Fruit fly (Drosophila melanogaster) whole organism, embryonic: ENCODE data around the gene Coq7.

ENCODE experiments used
- Atf3 ChIP-seq: fragments of 200-800 bp; sonication (Bioruptor generic); optimal IDR thresholded peaks from 3 replicates; lab custom pipeline; 2016; ENCODE audit warnings: missing biosample characterization, missing genetic modification characterization
- CG10267 ChIP-seq: fragments of 200-800 bp; sonication (Bioruptor generic); optimal IDR thresholded peaks from 2 replicates; lab custom pipeline; 2018; ENCODE audit warnings: missing biosample characterization, mild to moderate bottlenecking, missing genetic modification characterization, moderate library complexity
- CG10565 ChIP-seq: fragments of 200-800 bp; sonication (Bioruptor generic); optimal IDR thresholded peaks from 3 replicates; lab custom pipeline; 2016; ENCODE audit warnings: missing biosample characterization, mild to moderate bottlenecking, missing genetic modification characterization
- CG11696 ChIP-seq: fragments of 200-800 bp; sonication (Bioruptor generic); IDR thresholded peaks from 2 replicates; pipeline ENCODE4 v1.3.6; 2022; ENCODE audit warnings: missing biosample characterization, missing genetic modification characterization
- CG12104 ChIP-seq: fragments of 200-800 bp; sonication (Bioruptor generic); optimal IDR thresholded peaks from 3 replicates; lab custom pipeline; 2016; ENCODE audit warnings: missing biosample characterization, missing genetic modification characterization
- CG1529 ChIP-seq: fragments of 200-800 bp; sonication (Bioruptor generic); optimal IDR thresholded peaks from 3 replicates; lab custom pipeline; 2018; ENCODE audit warnings: missing biosample characterization, missing genetic modification characterization
- CG15514 ChIP-seq: fragments of 200-800 bp; sonication (Bioruptor generic); optimal IDR thresholded peaks from 3 replicates; lab custom pipeline; 2017; ENCODE audit warnings: missing biosample characterization, missing genetic modification characterization, mild to moderate bottlenecking, moderate library complexity, missing genetic modification reagents
- CG15696 ChIP-seq: fragments of 200-800 bp; sonication (Bioruptor generic); optimal IDR thresholded peaks from 2 replicates; lab custom pipeline; 2019; ENCODE audit warnings: missing biosample characterization, mild to moderate bottlenecking, missing genetic modification characterization, moderate library complexity
- CG17802 ChIP-seq: fragments of 200-800 bp; sonication (Bioruptor generic); optimal IDR thresholded peaks from 2 replicates; lab custom pipeline; 2018; ENCODE audit warnings: missing biosample characterization, mild to moderate bottlenecking, missing genetic modification characterization, moderate library complexity
- CG31224 ChIP-seq: fragments of 200-800 bp; sonication (Bioruptor generic); IDR thresholded peaks from 2 replicates; pipeline ENCODE4 v1.3.6; 2022; ENCODE audit warnings: missing biosample characterization, missing genetic modification characterization
- CG3163 ChIP-seq: fragments of 200-800 bp; sonication (Bioruptor generic); optimal IDR thresholded peaks from 3 replicates; lab custom pipeline; 2016; ENCODE audit warnings: missing biosample characterization, missing genetic modification characterization
- CG32772 ChIP-seq: fragments of 200-800 bp; sonication (Bioruptor generic); IDR thresholded peaks from 2 replicates; pipeline ENCODE4 v1.3.6; 2022; ENCODE audit warnings: missing biosample characterization, missing genetic modification characterization
- CG3726 ChIP-seq: fragments of 200-800 bp; sonication (Bioruptor generic); IDR thresholded peaks from 3 replicates; pipeline ENCODE4, ENCODE4 v1.3.6; 2022; ENCODE audit warnings: missing biosample characterization, missing genetic modification characterization
- CG6683 ChIP-seq: fragments of 200-800 bp; sonication (Bioruptor generic); optimal IDR thresholded peaks from 2 replicates; lab custom pipeline; 2017; ENCODE audit warnings: missing biosample characterization, mild to moderate bottlenecking, missing genetic modification characterization, missing genetic modification reagents
- CG6765 ChIP-seq: fragments of 200-800 bp; sonication (Bioruptor generic); optimal IDR thresholded peaks from 3 replicates; lab custom pipeline; 2017; ENCODE audit warnings: missing biosample characterization, mild to moderate bottlenecking, missing genetic modification characterization
- CG6854 ChIP-seq: fragments of 200-800 bp; sonication (Bioruptor generic); optimal IDR thresholded peaks from 3 replicates; lab custom pipeline; 2017; ENCODE audit warnings: missing biosample characterization, mild to moderate bottlenecking, missing genetic modification characterization
- CG7556 ChIP-seq: fragments of 200-800 bp; sonication (Bioruptor generic); optimal IDR thresholded peaks from 2 replicates; lab custom pipeline; 2017; ENCODE audit warnings: missing biosample characterization, mild to moderate bottlenecking, missing genetic modification characterization
- CG8478 ChIP-seq: fragments of >200 bp; optimal IDR thresholded peaks from 2 replicates; lab custom pipeline; 2018
- CG9609 ChIP-seq: fragments of 200-800 bp; sonication (Bioruptor generic); optimal IDR thresholded peaks from 3 replicates; lab custom pipeline; 2016; ENCODE audit warnings: missing biosample characterization, missing genetic modification characterization
- D ChIP-seq, 2 experiments: fragments of 200-800 bp in 1 of 2; fragments of >200 bp in 1 of 2; sonication (Bioruptor generic) in 1 of 2; optimal IDR thresholded peaks; 2 replicates in 1 of 2; 3 replicates in 1 of 2; lab custom pipeline; 2017; ENCODE audit warnings: mild to moderate bottlenecking in 1 of 2, missing biosample characterization in 1 of 2, missing genetic modification characterization in 1 of 2, missing genetic modification reagents in 1 of 2
- Doc3 ChIP-seq: fragments of 200-800 bp; sonication (Bioruptor generic); IDR thresholded peaks from 3 replicates; pipeline ENCODE4 v1.3.6; 2022; ENCODE audit warnings: missing biosample characterization, missing genetic modification characterization; ENCODE audit not compliant: partially characterized antibody
- Fer2 ChIP-seq: fragments of 200-800 bp; sonication (Bioruptor generic); optimal IDR thresholded peaks from 2 replicates; lab custom pipeline; 2018; ENCODE audit warnings: missing biosample characterization, mild to moderate bottlenecking, missing genetic modification characterization, moderate library complexity
- Gsc ChIP-seq: fragments of 200-800 bp; sonication (Bioruptor generic); IDR thresholded peaks from 2 replicates; pipeline ENCODE4 v1.3.6; 2022; ENCODE audit warnings: missing biosample characterization, missing genetic modification characterization
- Hmx ChIP-seq: fragments of 200-800 bp; sonication (Bioruptor generic); optimal IDR thresholded peaks from 2 replicates; lab custom pipeline; 2016; ENCODE audit warnings: missing biosample characterization, missing genetic modification characterization
- Hr3 ChIP-seq: fragments of 200-800 bp; sonication (Bioruptor generic); optimal IDR thresholded peaks from 3 replicates; lab custom pipeline; 2016; ENCODE audit warnings: missing biosample characterization, missing genetic modification characterization
- Meics ChIP-seq: fragments of 200-800 bp; sonication (Bioruptor generic); optimal IDR thresholded peaks from 2 replicates; lab custom pipeline; 2017; ENCODE audit warnings: missing biosample characterization, mild to moderate bottlenecking, missing genetic modification characterization
- Neu2 ChIP-seq: fragments of 200-800 bp; sonication (Bioruptor generic); optimal IDR thresholded peaks from 3 replicates; lab custom pipeline; 2016; ENCODE audit warnings: missing biosample characterization, missing genetic modification characterization, borderline replicate concordance
- Nf-YC ChIP-seq: fragments of 200-800 bp; optimal IDR thresholded peaks from 3 replicates; lab custom pipeline; 2019; ENCODE audit warnings: missing biosample characterization, mild to moderate bottlenecking, missing genetic modification characterization, moderate library complexity
- Ptx1 ChIP-seq: fragments of 200-800 bp; sonication (Bioruptor generic); IDR thresholded peaks from 2 replicates; pipeline ENCODE4 v1.3.6; 2022; ENCODE audit warnings: missing biosample characterization, missing genetic modification characterization
- Rfx ChIP-seq: fragments of 200-800 bp; sonication (Bioruptor generic); IDR thresholded peaks from 2 replicates; pipeline ENCODE4 v1.3.6; 2022; ENCODE audit warnings: missing biosample characterization, missing genetic modification characterization
- Sox102F ChIP-seq: fragments of 200-800 bp; sonication (Bioruptor generic); optimal IDR thresholded peaks from 2 replicates; lab custom pipeline; 2018; ENCODE audit warnings: missing biosample characterization, mild to moderate bottlenecking, missing genetic modification characterization, moderate library complexity
- Stat92E ChIP-seq, 3 experiments: fragments of >200 bp in 2 of 3; fragments of 200-800 bp in 1 of 3; sonication (Bioruptor generic) in 1 of 3; optimal IDR thresholded peaks; 2 replicates each; lab custom pipeline; 2017 to 2019; ENCODE audit warnings: missing biosample characterization in 3 of 3, missing genetic modification characterization in 3 of 3, mild to moderate bottlenecking in 1 of 3, moderate library complexity in 1 of 3
- Xrp1 ChIP-seq: fragments of 200-800 bp; sonication (Bioruptor generic); IDR thresholded peaks from 2 replicates; pipeline ENCODE4 v1.3.6; 2022; ENCODE audit warnings: missing biosample characterization, missing genetic modification characterization
- ash1 ChIP-seq: fragments of 200-800 bp; sonication (Bioruptor generic); optimal IDR thresholded peaks from 2 replicates; lab custom pipeline; 2018; ENCODE audit warnings: missing biosample characterization, mild to moderate bottlenecking, missing genetic modification characterization
- crol ChIP-seq: fragments of 200-800 bp; sonication (Bioruptor generic); IDR thresholded peaks from 2 replicates; pipeline ENCODE4 v1.3.6; 2022; ENCODE audit warnings: missing biosample characterization, missing genetic modification characterization
- cwo ChIP-seq: fragments of 200-800 bp; sonication (Bioruptor generic); optimal IDR thresholded peaks from 3 replicates; lab custom pipeline; 2017; ENCODE audit warnings: missing biosample characterization, missing genetic modification characterization, mild to moderate bottlenecking, moderate library complexity, missing genetic modification reagents
- emc ChIP-seq: fragments of 200-800 bp; sonication (Bioruptor generic); optimal IDR thresholded peaks from 2 replicates; lab custom pipeline; 2016; ENCODE audit warnings: missing biosample characterization, missing genetic modification characterization
- ewg ChIP-seq: fragments of 200-800 bp; sonication (Bioruptor generic); optimal IDR thresholded peaks from 3 replicates; lab custom pipeline; 2017; ENCODE audit warnings: mild to moderate bottlenecking, missing biosample characterization, missing genetic modification reagents, missing genetic modification characterization
- fd64A ChIP-seq: fragments of 200-800 bp; sonication (Bioruptor generic); optimal IDR thresholded peaks from 3 replicates; lab custom pipeline; 2018; ENCODE audit warnings: missing biosample characterization, mild to moderate bottlenecking, missing genetic modification characterization
- ken ChIP-seq: fragments of 200-800 bp; sonication (Bioruptor generic); IDR thresholded peaks from 3 replicates; pipeline ENCODE4 v1.3.6; 2022; ENCODE audit warnings: missing biosample characterization, missing genetic modification characterization
- lab ChIP-seq: fragments of 200-800 bp; sonication (Bioruptor generic); optimal IDR thresholded peaks from 3 replicates; lab custom pipeline; 2017; ENCODE audit warnings: missing biosample characterization, missing genetic modification characterization, mild to moderate bottlenecking, moderate library complexity, missing genetic modification reagents
- mam ChIP-seq: fragments of 200-800 bp; sonication (Bioruptor generic); optimal IDR thresholded peaks from 3 replicates; lab custom pipeline; 2016; ENCODE audit warnings: missing biosample characterization, missing genetic modification characterization
- nerfin-2 ChIP-seq: fragments of 200-800 bp; sonication (Bioruptor generic); IDR thresholded peaks from 2 replicates; pipeline ENCODE4 v1.3.6; 2022; ENCODE audit warnings: missing biosample characterization, missing genetic modification characterization; ENCODE audit not compliant: partially characterized antibody
- pb ChIP-seq: fragments of 200-800 bp; sonication (Bioruptor generic); optimal IDR thresholded peaks from 3 replicates; lab custom pipeline; 2016; ENCODE audit warnings: missing biosample characterization, missing genetic modification characterization
- pho ChIP-seq: fragments of 200-800 bp; sonication (Bioruptor generic); optimal IDR thresholded peaks from 2 replicates; lab custom pipeline; 2016; ENCODE audit warnings: missing biosample characterization, missing genetic modification characterization
- pum ChIP-seq: fragments of 200-800 bp; sonication (Bioruptor generic); optimal IDR thresholded peaks from 2 replicates; lab custom pipeline; 2016; ENCODE audit warnings: missing biosample characterization, missing genetic modification characterization
- sima ChIP-seq: fragments of 200-800 bp; sonication (Bioruptor generic); optimal IDR thresholded peaks from 2 replicates; lab custom pipeline; 2016; ENCODE audit warnings: missing biosample characterization, missing genetic modification characterization
- stc ChIP-seq: fragments of 200-800 bp; sonication (Bioruptor generic); IDR thresholded peaks from 2 replicates; pipeline ENCODE4 v1.3.6; 2022; ENCODE audit warnings: missing biosample characterization, missing genetic modification characterization
- stwl ChIP-seq: fragments of 200-800 bp; sonication (Bioruptor generic); optimal IDR thresholded peaks from 3 replicates; lab custom pipeline; 2018; ENCODE audit warnings: missing biosample characterization, mild to moderate bottlenecking, missing genetic modification characterization, moderate library complexity
- sug ChIP-seq: fragments of 200-800 bp; optimal IDR thresholded peaks from 2 replicates; lab custom pipeline; 2019; ENCODE audit warnings: missing biosample characterization, mild to moderate bottlenecking, missing genetic modification characterization, moderate library complexity

Coq7 gene

DNA sequence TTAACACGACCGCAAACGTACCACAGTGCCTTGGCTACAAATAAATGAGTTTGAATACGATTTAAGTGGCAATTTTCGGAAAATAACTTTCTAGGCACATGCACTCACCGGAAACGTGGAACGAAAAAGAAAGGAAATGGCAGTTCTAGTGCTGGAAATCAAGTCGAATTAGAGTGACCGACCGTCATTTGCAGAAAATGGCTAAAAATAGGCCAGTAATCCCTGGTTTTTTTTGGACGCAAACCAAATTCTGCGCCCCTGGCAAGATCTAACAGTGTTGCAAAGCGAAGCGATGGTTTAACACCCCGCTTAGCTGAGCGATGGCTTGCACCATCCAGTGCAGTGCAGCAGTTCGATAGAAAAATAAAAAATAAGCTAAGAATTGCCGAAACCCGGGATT is 26.9 kb upstream of the Coq7 start, which contains the start of gene RpL17 (continued):
- TF ChIP-seq nerfin-2 (GFP tag; lab: Robert Waterston, UW) = no peak
- TF ChIP-seq Xrp1 (GFP tag; lab: Robert Waterston, UW) = peak; percentile 53; the same call in 1 of the 2 replicates
- peak; percentile 77 for TF ChIP-seq pb (GFP tag; lab: Kevin White, UChicago)
- TF ChIP-seq crol = no peak
- no peak for TF ChIP-seq Hmx (GFP tag; lab: Kevin White, UChicago)
- TF ChIP-seq CG10565 (GFP tag; lab: Kevin White, UChicago) = peak; percentile 12
- TF ChIP-seq CG6765 (GFP tag; lab: Kevin White, UChicago) = peak; percentile 86
- TF ChIP-seq Gsc (GFP tag; lab: Robert Waterston, UW) = no peak
- peak; percentile 69 for TF ChIP-seq pum
- TF ChIP-seq sima (GFP tag; lab: Kevin White, UChicago) = peak; percentile 71
- TF ChIP-seq ewg (GFP tag; lab: Kevin White, UChicago) = peak; percentile 76
- peak; percentile 8 for TF ChIP-seq Nf-YC (tag; lab: Kevin White, UChicago)
- peak; percentile 92 for TF ChIP-seq pho
- TF ChIP-seq CG15696 = peak; percentile 27
- peak; percentile 78; the same call in 2 of the 3 replicates for TF ChIP-seq CG3726 (GFP tag; lab: Robert Waterston, UW)
- peak; percentile 90 for TF ChIP-seq ken (GFP tag; lab: Robert Waterston, UW)
- peak; percentile 81 for TF ChIP-seq fd64A
- peak; percentile 67 for TF ChIP-seq CG3163 (GFP tag; lab: Kevin White, UChicago)
- TF ChIP-seq lab (GFP tag; lab: Kevin White, UChicago) = peak; percentile 94
- TF ChIP-seq cwo (GFP tag; lab: Kevin White, UChicago) = peak; percentile 58
- TF ChIP-seq ash1 (GFP tag; lab: Kevin White, UChicago) = peak; percentile 79
- TF ChIP-seq Hr3 (GFP tag; lab: Kevin White, UChicago) = peak; percentile 36
- no peak for TF ChIP-seq CG8478
- TF ChIP-seq D (optimal IDR thresholded peaks at IDR 0.05; lab: Kevin White, UChicago) = peak; percentile 17
- peak; percentile 54 for TF ChIP-seq D (GFP tag; optimal IDR thresholded peaks at IDR 0.05; lab: Kevin White, UChicago)
- peak; percentile 81 for TF ChIP-seq mam (GFP tag; lab: Kevin White, UChicago)
- TF ChIP-seq CG1529 = peak; percentile 81
- TF ChIP-seq Fer2 (tag; lab: Kevin White, UChicago) = peak; percentile 51
- TF ChIP-seq CG15514 (GFP tag; lab: Kevin White, UChicago) = peak; percentile 90
- peak; percentile 80 for TF ChIP-seq CG32772 (GFP tag; lab: Robert Waterston, UW)
- peak; percentile 73 for TF ChIP-seq Atf3
- TF ChIP-seq CG6854 = peak; percentile 86
- peak; percentile 77 for TF ChIP-seq Ptx1
- TF ChIP-seq CG7556 (GFP tag; lab: Kevin White, UChicago) = peak; percentile 65
- TF ChIP-seq CG12104 (GFP tag; lab: Kevin White, UChicago) = peak; percentile 64
- TF ChIP-seq CG6683 = peak; percentile 72
- peak; percentile 77 for TF ChIP-seq sug (tag; lab: Kevin White, UChicago)
- peak; percentile 77 for TF ChIP-seq CG31224
- peak; percentile 73 for TF ChIP-seq CG11696 (GFP tag; lab: Robert Waterston, UW)
- peak in 1 of 3 experiments; percentile 54 for TF ChIP-seq Stat92E (GFP tag; optimal IDR thresholded peaks at IDR 0.05; lab: Kevin White, UChicago)
- peak; percentile 87 for TF ChIP-seq stc
- peak; percentile 55 for TF ChIP-seq Sox102F
- TF ChIP-seq Doc3 = no peak
- TF ChIP-seq CG10267 = peak; percentile 96
- peak; percentile 53 for TF ChIP-seq CG17802
- TF ChIP-seq Neu2 (GFP tag; lab: Kevin White, UChicago) = no peak
- TF ChIP-seq emc (GFP tag; lab: Kevin White, UChicago) = peak; percentile 73
- TF ChIP-seq Rfx (GFP tag; lab: Robert Waterston, UW) = peak; percentile 95
- peak; percentile 28 for TF ChIP-seq stwl (tag; lab: Kevin White, UChicago)
- TF ChIP-seq Meics (GFP tag; lab: Kevin White, UChicago) = peak; percentile 91
- TF ChIP-seq CG9609 = peak; percentile 84
